Worm (Caenorhabditis elegans) whole organism, L2 larva: ENCODE results near the gene Y45F10C.6.

ENCODE experiments used
- C34F6.9 ChIP-seq: fragments of 150-350 bp; optimal IDR thresholded peaks from 2 replicates; lab custom pipeline; 2014; ENCODE audit warnings: missing biosample characterization, missing genetic modification characterization
- ZK546.5 ChIP-seq: sonication (generic microtip); optimal IDR thresholded peaks from 2 replicates; lab custom pipeline; 2017; ENCODE audit warnings: missing biosample characterization, missing genetic modification characterization
- alr-1 ChIP-seq: fragments of 150-350 bp; optimal IDR thresholded peaks from 2 replicates; lab custom pipeline; 2014; ENCODE audit warnings: missing biosample characterization, missing genetic modification characterization
- blmp-1 ChIP-seq: sonication (generic microtip); optimal IDR thresholded peaks from 2 replicates; lab custom pipeline; 2017; ENCODE audit warnings: missing genetic modification characterization, mild to moderate bottlenecking, missing compliant biosample characterization, antibody characterized with exemption, moderate library complexity; ENCODE audit not compliant: insufficient read depth
- ceh-16 ChIP-seq: fragments of 150-350 bp; optimal IDR thresholded peaks from 2 replicates; lab custom pipeline; 2014; ENCODE audit warnings: missing biosample characterization, missing genetic modification characterization
- ceh-82 ChIP-seq: fragments of 150-350 bp; optimal IDR thresholded peaks from 2 replicates; lab custom pipeline; 2014; ENCODE audit warnings: missing biosample characterization, missing genetic modification characterization
- crh-2 ChIP-seq: sonication (generic microtip); optimal IDR thresholded peaks from 2 replicates; lab custom pipeline; 2017; ENCODE audit warnings: missing biosample characterization, missing genetic modification characterization
- dmd-4 ChIP-seq: sonication (generic microtip); optimal IDR thresholded peaks from 2 replicates; lab custom pipeline; 2017; ENCODE audit warnings: missing biosample characterization, missing genetic modification characterization
- fos-1 ChIP-seq: fragments of 150-350 bp; optimal IDR thresholded peaks from 2 replicates; lab custom pipeline; 2014; ENCODE audit warnings: missing biosample characterization, missing genetic modification characterization
- gmeb-1 ChIP-seq: fragments of 150-350 bp; optimal IDR thresholded peaks from 2 replicates; lab custom pipeline; 2014; ENCODE audit warnings: missing biosample characterization, missing genetic modification characterization
- lin-39 ChIP-seq: fragments of 150-350 bp; optimal IDR thresholded peaks from 2 replicates; lab custom pipeline; 2014; ENCODE audit warnings: missing biosample characterization, missing genetic modification reagents, missing genetic modification characterization
- lsy-2 ChIP-seq, 2 experiments: fragments of 150-350 bp in 1 of 2; sonication (generic microtip) in 1 of 2; optimal IDR thresholded peaks; 2 replicates each; lab custom pipeline; 2014 to 2017; ENCODE audit warnings: missing biosample characterization in 2 of 2, missing genetic modification characterization in 2 of 2
- mab-5 ChIP-seq: fragments of 150-350 bp; optimal IDR thresholded peaks from 2 replicates; lab custom pipeline; 2014; ENCODE audit warnings: missing biosample characterization, missing genetic modification characterization
- mbf-1 ChIP-seq: sonication (generic microtip); optimal IDR thresholded peaks from 2 replicates; lab custom pipeline; 2017; ENCODE audit warnings: missing biosample characterization, missing genetic modification characterization
- nhr-11 ChIP-seq: fragments of 150-350 bp; optimal IDR thresholded peaks from 2 replicates; lab custom pipeline; 2014; ENCODE audit warnings: missing biosample characterization, missing genetic modification characterization
- nhr-12 ChIP-seq: fragments of 150-350 bp; optimal IDR thresholded peaks from 2 replicates; lab custom pipeline; 2014; ENCODE audit warnings: missing biosample characterization, missing genetic modification characterization
- nhr-129 ChIP-seq: fragments of 150-350 bp; optimal IDR thresholded peaks from 2 replicates; lab custom pipeline; 2014; ENCODE audit warnings: missing biosample characterization, missing genetic modification characterization
- nhr-23 ChIP-seq: fragments of 150-350 bp; optimal IDR thresholded peaks from 2 replicates; lab custom pipeline; 2014; ENCODE audit warnings: missing biosample characterization, missing genetic modification reagents, missing genetic modification characterization
- nhr-25 ChIP-seq: fragments of 150-350 bp; sonication (generic microtip); optimal IDR thresholded peaks from 3 replicates; lab custom pipeline; 2014; ENCODE audit warnings: missing biosample characterization, missing genetic modification characterization
- nhr-6 ChIP-seq: fragments of 150-350 bp; optimal IDR thresholded peaks from 2 replicates; lab custom pipeline; 2014; ENCODE audit warnings: missing biosample characterization, missing genetic modification characterization
- nhr-77 ChIP-seq: fragments of 150-350 bp; optimal IDR thresholded peaks from 2 replicates; lab custom pipeline; 2014; ENCODE audit warnings: missing biosample characterization, missing genetic modification characterization
- peb-1 ChIP-seq: fragments of 150-350 bp; optimal IDR thresholded peaks from 2 replicates; lab custom pipeline; 2014; ENCODE audit warnings: missing biosample characterization, missing genetic modification characterization
- sem-4 ChIP-seq: fragments of 150-350 bp; optimal IDR thresholded peaks from 2 replicates; lab custom pipeline; 2014; ENCODE audit warnings: missing biosample characterization, missing genetic modification reagents, missing genetic modification characterization
- sma-3 ChIP-seq: sonication (generic microtip); optimal IDR thresholded peaks from 2 replicates; lab custom pipeline; 2016; ENCODE audit warnings: missing genetic modification reagents, missing genetic modification characterization, missing compliant biosample characterization
- snpc-4 ChIP-seq: fragments of 150-350 bp; optimal IDR thresholded peaks from 2 replicates; lab custom pipeline; 2014; ENCODE audit warnings: missing biosample characterization, missing genetic modification characterization
- unc-39 ChIP-seq: fragments of 150-350 bp; optimal IDR thresholded peaks from 2 replicates; lab custom pipeline; 2014; ENCODE audit warnings: missing biosample characterization, missing genetic modification characterization
- unc-55 ChIP-seq: fragments of 150-350 bp; sonication (generic microtip); optimal IDR thresholded peaks from 3 replicates; lab custom pipeline; 2014; ENCODE audit warnings: missing biosample characterization, missing genetic modification reagents, missing genetic modification characterization
- unc-62 ChIP-seq: fragments of 150-350 bp; optimal IDR thresholded peaks from 2 replicates; lab custom pipeline; 2014; ENCODE audit warnings: missing biosample characterization, missing genetic modification reagents, missing genetic modification characterization
- zag-1 ChIP-seq: fragments of 150-350 bp; optimal IDR thresholded peaks from 2 replicates; lab custom pipeline; 2014; ENCODE audit warnings: missing biosample characterization, missing genetic modification characterization
- ztf-1 ChIP-seq: fragments of 200-800 bp; sonication (Bioruptor generic); conservative IDR thresholded peaks from 2 replicates; pipeline ENCODE4 v1.3.6; 2022; ENCODE audit warnings: missing genetic modification characterization, missing compliant biosample characterization

The Y45F10C.6 gene

DNA sequence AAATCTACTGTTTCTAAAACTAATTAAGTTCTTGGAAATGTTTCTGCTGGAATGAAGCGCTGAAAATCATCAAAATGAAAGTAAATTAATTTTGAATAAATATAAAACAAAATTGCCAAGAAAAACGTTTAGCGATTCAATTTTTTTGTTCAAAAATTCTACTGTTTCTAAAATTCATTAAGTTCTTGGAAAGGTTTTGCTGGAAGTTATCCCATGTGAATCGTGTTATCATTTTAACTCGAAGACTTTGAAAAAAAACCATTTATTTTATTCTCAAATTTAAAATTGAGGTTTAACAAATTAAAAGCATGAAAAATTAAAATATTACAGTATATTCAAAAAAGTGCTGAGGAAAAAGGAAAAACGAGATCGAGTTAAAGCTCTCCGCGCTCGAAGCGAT is 32.7 kb downstream of the Y45F10C.6 start:
- TF ChIP-seq nhr-12 (tag; lab: Kevin White, UChicago) = no peak
- no peak for TF ChIP-seq snpc-4 (tag; lab: Kevin White, UChicago)
- no peak for TF ChIP-seq unc-62 (GFP tag; lab: Kevin White, UChicago)
- no peak for TF ChIP-seq sma-3 (GFP tag; lab: Kevin White, UChicago)
- TF ChIP-seq C34F6.9 (tag; lab: Kevin White, UChicago) = no peak
- TF ChIP-seq peb-1 (tag; lab: Kevin White, UChicago) = no peak
- no peak for TF ChIP-seq blmp-1 (tag; lab: Kevin White, UChicago)

- TF ChIP-seq nhr-12 (tag; lab: Kevin White, UChicago) = no peak
- TF ChIP-seq fos-1 (tag; lab: Kevin White, UChicago) = no peak
- TF ChIP-seq blmp-1 (tag; lab: Kevin White, UChicago) = no peak
- no peak for TF ChIP-seq ZK546.5 (tag; lab: Kevin White, UChicago)
- no peak for TF ChIP-seq alr-1
- no peak for TF ChIP-seq dmd-4 (tag; lab: Kevin White, UChicago)
- TF ChIP-seq snpc-4 (tag; lab: Kevin White, UChicago) = no peak
- TF ChIP-seq nhr-11 (tag; lab: Kevin White, UChicago) = no peak
- no peak for TF ChIP-seq nhr-77 (tag; lab: Kevin White, UChicago)
- no peak for TF ChIP-seq lsy-2 (tag; optimal IDR thresholded peaks at IDR 0.05; lab: Kevin White, UChicago)
Observed at ce11 chrIV:13686965-13687425, 34.9 kb downstream of the Y45F10C.6 start, which contains the start of gene nyn-1. nyn-1 (minus strand) TSS chrIV:13687015.

DNA sequence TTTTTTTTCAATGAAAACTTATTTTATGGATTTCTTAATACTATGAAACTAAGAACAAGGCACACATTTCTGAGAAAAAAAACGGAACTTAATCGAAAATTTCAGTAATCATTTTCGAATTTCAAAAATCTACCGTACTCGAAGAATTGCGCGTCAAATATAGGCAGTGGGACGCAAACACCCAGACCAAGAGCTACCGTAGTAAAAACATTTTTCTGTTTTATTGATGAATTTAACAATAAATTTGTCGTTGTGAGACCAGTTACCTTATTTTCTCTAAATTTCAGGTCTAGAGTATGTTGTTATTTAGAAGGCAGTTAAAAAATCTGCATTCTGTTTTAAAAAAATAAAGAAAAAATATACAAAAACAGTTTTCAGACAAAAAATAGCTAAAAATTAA is 35.5 kb downstream of the Y45F10C.6 start:
- TF ChIP-seq C34F6.9 (tag; lab: Kevin White, UChicago) (no peak), mbf-1 (no peak), lin-39 (no peak), ceh-16 (tag; lab: Kevin White, UChicago) (no peak), lsy-2 (tag; optimal IDR thresholded peaks at IDR 0.05; lab: Kevin White, UChicago) (no peak), gmeb-1 (tag; lab: Kevin White, UChicago) (no peak), crh-2 (tag; lab: Kevin White, UChicago) (no peak), nhr-11 (tag; lab: Kevin White, UChicago) (no peak), unc-39 (tag; lab: Kevin White, UChicago) (no peak)
- TF ChIP-seq, all 48 proteins: peak for 0

DNA sequence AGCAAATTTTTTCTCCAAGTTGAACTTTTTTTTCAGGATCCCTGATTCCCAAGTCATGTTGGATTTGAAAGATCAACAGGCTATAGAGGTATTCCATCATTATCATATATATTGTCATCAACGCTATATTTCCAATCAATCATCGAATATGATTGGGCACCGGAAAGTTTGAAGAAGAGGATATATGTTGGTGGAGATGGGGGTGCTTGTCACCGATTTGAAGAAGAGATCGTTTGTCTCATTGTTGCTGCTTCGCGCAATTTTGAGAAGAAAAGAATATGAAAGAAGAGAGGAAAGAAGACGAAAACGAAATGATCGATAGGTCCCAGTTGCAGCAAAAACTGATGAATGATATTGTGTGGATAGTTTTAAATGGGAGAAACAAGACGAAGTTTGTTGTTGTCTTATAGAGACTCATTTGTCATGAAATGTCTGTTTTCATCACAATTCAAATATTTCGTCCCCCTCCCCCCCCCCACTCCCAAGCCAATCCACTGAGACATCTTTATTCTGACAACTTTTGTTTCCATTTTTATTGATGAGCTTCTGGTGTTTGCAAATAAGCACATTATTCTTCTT is 37.3 kb downstream of the Y45F10C.6 start, which contains the start of gene T23G4.2:
T23G4.2 (minus strand) TSS at position 255 of the 579 bp plus-strand sequence.
- TF ChIP-seq mbf-1 (no peak), lin-39 (no peak), zag-1 (tag; lab: Kevin White, UChicago) (peak; percentile 11), nhr-129 (tag; lab: Kevin White, UChicago) (peak; percentile 27), mab-5 (peak; percentile 89), crh-2 (tag; lab: Kevin White, UChicago) (peak; percentile 2), unc-62 (GFP tag; lab: Kevin White, UChicago) (peak; percentile 41)

DNA sequence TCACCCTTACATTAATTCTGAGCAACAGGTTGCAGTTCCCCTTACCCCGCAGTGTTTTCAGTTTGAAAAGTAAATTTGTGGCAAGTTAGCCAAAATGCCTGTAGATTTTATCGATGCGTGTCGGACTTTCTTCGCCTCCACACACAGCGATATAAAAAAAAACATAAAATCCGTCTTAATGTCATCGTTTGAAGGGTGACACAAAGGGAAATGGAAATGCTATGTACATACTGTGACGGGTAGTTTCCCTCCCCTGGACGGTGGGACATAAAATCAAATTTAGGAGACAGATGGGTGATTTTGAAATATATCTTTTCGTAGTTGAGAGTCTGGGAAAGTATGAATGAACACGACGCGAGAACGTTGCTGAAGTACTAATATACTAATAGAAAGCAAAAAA is 40.4 kb downstream of the Y45F10C.6 start:
- TF ChIP-seq zag-1 (tag; lab: Kevin White, UChicago) = no peak
- peak; percentile 38 for TF ChIP-seq nhr-129 (tag; lab: Kevin White, UChicago)
- peak; percentile 10 for TF ChIP-seq nhr-25 (tag; lab: Kevin White, UChicago)
- TF ChIP-seq, all 48 proteins: peak for 2

ce11 chrIV:13693976-13694375 is 41.9 kb downstream of the Y45F10C.6 start:
- TF ChIP-seq peb-1 (tag; lab: Kevin White, UChicago) (no peak), sem-4 (no peak), nhr-23 (no peak), ceh-82 (tag; lab: Kevin White, UChicago) (no peak), lsy-2 (tag; optimal IDR thresholded peaks at IDR 0.05; lab: Kevin White, UChicago) (no peak)

- TF ChIP-seq lin-39 (peak; percentile 72), unc-62 (GFP tag; lab: Kevin White, UChicago) (peak; percentile 89), nhr-6 (tag; lab: Kevin White, UChicago) (no peak), ztf-1 (GFP tag; lab: Robert Waterston, UW) (no peak), mab-5 (peak; percentile 98), unc-55 (GFP tag; lab: Kevin White, UChicago) (peak; percentile 27), peb-1 (tag; lab: Kevin White, UChicago) (no peak), lsy-2 (tag; optimal IDR thresholded peaks at IDR 0.05; lab: Kevin White, UChicago) (peak in 1 of 2 experiments; percentile 33)
Observed at ce11 chrIV:13694600-13694999, 42.5 kb downstream of the Y45F10C.6 start.
